Worm (Caenorhabditis elegans) whole organism, L1 larva: ENCODE data around the gene nhr-184.

Experiments used
- C04F5.9 ChIP-seq: sonication (generic microtip); optimal IDR thresholded peaks from 2 replicates; lab custom pipeline; 2016; ENCODE audit warnings: missing genetic modification characterization, missing compliant biosample characterization
- C34B4.2 ChIP-seq: sonication (generic microtip); optimal IDR thresholded peaks from 2 replicates; lab custom pipeline; 2017; ENCODE audit warnings: mild to moderate bottlenecking, missing genetic modification characterization, missing compliant biosample characterization
- aha-1 ChIP-seq: fragments of 150-350 bp; optimal IDR thresholded peaks from 2 replicates; lab custom pipeline; 2014; ENCODE audit warnings: missing biosample characterization, missing genetic modification characterization
- alr-1 ChIP-seq: fragments of 200-800 bp; sonication (Bioruptor generic); optimal IDR thresholded peaks from 2 replicates; lab custom pipeline; 2018; ENCODE audit warnings: borderline replicate concordance, mild to moderate bottlenecking, missing genetic modification characterization, missing compliant biosample characterization
- blmp-1 ChIP-seq: fragments of 150-350 bp; optimal IDR thresholded peaks from 2 replicates; lab custom pipeline; 2014; ENCODE audit warnings: missing biosample characterization, missing genetic modification characterization
- ceh-63 ChIP-seq: fragments of 200-800 bp; sonication (Bioruptor generic); optimal IDR thresholded peaks from 2 replicates; lab custom pipeline; 2018; ENCODE audit warnings: mild to moderate bottlenecking, missing genetic modification characterization, missing compliant biosample characterization
- ceh-88 ChIP-seq: fragments of 200-800 bp; sonication (Bioruptor generic); IDR thresholded peaks from 2 replicates; pipeline ENCODE4 v1.3.6; 2022; ENCODE audit warnings: missing genetic modification characterization, missing compliant biosample characterization
- ceh-90 ChIP-seq: sonication (generic microtip); optimal IDR thresholded peaks from 2 replicates; lab custom pipeline; 2016; ENCODE audit warnings: missing genetic modification characterization, missing compliant biosample characterization
- dpl-1 ChIP-seq, 3 experiments: fragments of 150-350 bp in 2 of 3; sonication (generic microtip) in 1 of 3; optimal IDR thresholded peaks; 2 replicates each; lab custom pipeline; 2014 to 2017; ENCODE audit warnings: missing biosample characterization in 3 of 3, missing genetic modification characterization in 3 of 3, missing genetic modification reagents in 3 of 3
- dsc-1 ChIP-seq: sonication (generic microtip); optimal IDR thresholded peaks from 2 replicates; lab custom pipeline; 2016; ENCODE audit warnings: mild to moderate bottlenecking, missing genetic modification characterization, missing compliant biosample characterization
- efl-1 ChIP-seq, 4 experiments: fragments of 150-350 bp; optimal IDR thresholded peaks in 3 of 4; peaks in 1 of 4; 1 replicate in 1 of 4; 2 replicates in 3 of 4; lab custom pipeline; 2014; ENCODE audit warnings: missing biosample characterization in 2 of 4, missing genetic modification characterization in 2 of 4, missing genetic modification reagents in 2 of 4
- egl-27 ChIP-seq, 2 experiments: fragments of 150-350 bp in 1 of 2; sonication (generic microtip); optimal IDR thresholded peaks; 3 replicates each; lab custom pipeline; 2017 to 2018; ENCODE audit warnings: missing biosample characterization in 2 of 2, missing genetic modification characterization in 2 of 2, missing genetic modification reagents in 2 of 2
- elt-3 ChIP-seq, 6 experiments: fragments of 150-350 bp in 1 of 6; sonication (generic microtip); optimal IDR thresholded peaks; 2 replicates each; lab custom pipeline; 2017 to 2018; ENCODE audit warnings: missing biosample characterization in 6 of 6, missing genetic modification characterization in 6 of 6, inconsistent platforms in 1 of 6
- ets-5 ChIP-seq: fragments of 200-800 bp; sonication (Bioruptor generic); IDR thresholded peaks from 2 replicates; pipeline ENCODE4 v1.3.6; 2022; ENCODE audit warnings: missing genetic modification characterization, missing compliant biosample characterization
- fkh-10 ChIP-seq: sonication (generic microtip); optimal IDR thresholded peaks from 2 replicates; lab custom pipeline; 2017; ENCODE audit warnings: missing biosample characterization, missing genetic modification reagents, missing genetic modification characterization
- fkh-4 ChIP-seq: sonication (generic microtip); optimal IDR thresholded peaks from 2 replicates; lab custom pipeline; 2016; ENCODE audit warnings: missing compliant biosample characterization, missing genetic modification characterization, borderline replicate concordance
- fkh-8 ChIP-seq: sonication (generic microtip); optimal IDR thresholded peaks from 2 replicates; lab custom pipeline; 2016; ENCODE audit warnings: mild to moderate bottlenecking, missing genetic modification characterization, missing compliant biosample characterization
- lin-35 ChIP-seq, 2 experiments: fragments of 150-350 bp; optimal IDR thresholded peaks; 2 replicates each; lab custom pipeline; 2014; ENCODE audit warnings: missing biosample characterization in 2 of 2, missing genetic modification characterization in 2 of 2, missing genetic modification reagents in 2 of 2
- lir-3 ChIP-seq: sonication (generic microtip); optimal IDR thresholded peaks from 2 replicates; lab custom pipeline; 2016; ENCODE audit warnings: mild to moderate bottlenecking, missing genetic modification characterization, moderate library complexity, missing compliant biosample characterization; ENCODE audit not compliant: poor library complexity
- lsy-2 ChIP-seq, 2 experiments: fragments of 150-350 bp; optimal IDR thresholded peaks; 2 replicates each; lab custom pipeline; 2014; ENCODE audit warnings: missing biosample characterization in 2 of 2, missing genetic modification characterization in 2 of 2
- mep-1 ChIP-seq: fragments of 150-350 bp; optimal IDR thresholded peaks from 2 replicates; lab custom pipeline; 2014; ENCODE audit warnings: missing biosample characterization, missing genetic modification characterization
- nhr-12 ChIP-seq: sonication (generic microtip); optimal IDR thresholded peaks from 2 replicates; lab custom pipeline; 2017; ENCODE audit warnings: missing biosample characterization, missing genetic modification characterization
- nhr-19 ChIP-seq: fragments of 200-800 bp; sonication (Bioruptor generic); conservative IDR thresholded peaks from 2 replicates; pipeline ENCODE4 v1.3.6; 2022; ENCODE audit warnings: missing genetic modification characterization, missing compliant biosample characterization
- nhr-20 ChIP-seq: sonication (generic microtip); optimal IDR thresholded peaks from 2 replicates; lab custom pipeline; 2016; ENCODE audit warnings: mild to moderate bottlenecking, missing genetic modification characterization, missing compliant biosample characterization
- nhr-237 ChIP-seq: fragments of 150-350 bp; optimal IDR thresholded peaks from 2 replicates; lab custom pipeline; 2014; ENCODE audit warnings: missing biosample characterization, missing genetic modification characterization
- nhr-28 ChIP-seq: fragments of 150-350 bp; optimal IDR thresholded peaks from 2 replicates; lab custom pipeline; 2014; ENCODE audit warnings: missing biosample characterization, missing genetic modification characterization
- nhr-71 ChIP-seq: sonication (generic microtip); optimal IDR thresholded peaks from 2 replicates; lab custom pipeline; 2016; ENCODE audit warnings: mild to moderate bottlenecking, missing genetic modification characterization, moderate library complexity, missing compliant biosample characterization
- nhr-77 ChIP-seq: fragments of 150-350 bp; optimal IDR thresholded peaks from 2 replicates; lab custom pipeline; 2014; ENCODE audit warnings: missing biosample characterization, missing genetic modification characterization
- nhr-85 ChIP-seq: sonication (generic microtip); peaks from one replicate; lab custom pipeline; 2016; ENCODE audit warnings: missing genetic modification characterization, inconsistent platforms, missing compliant biosample characterization
- pag-3 ChIP-seq: sonication (generic microtip); optimal IDR thresholded peaks from 2 replicates; lab custom pipeline; 2017; ENCODE audit warnings: missing genetic modification characterization, mild to moderate bottlenecking, missing compliant biosample characterization, antibody characterized with exemption, borderline replicate concordance; ENCODE audit not compliant: insufficient read depth
- pax-3 ChIP-seq: fragments of 200-800 bp; sonication (Bioruptor generic); optimal IDR thresholded peaks from 2 replicates; lab custom pipeline; 2018; ENCODE audit warnings: mild to moderate bottlenecking, missing genetic modification characterization, moderate library complexity, missing compliant biosample characterization
- rnt-1 ChIP-seq: sonication (generic microtip); optimal IDR thresholded peaks from 2 replicates; lab custom pipeline; 2016; ENCODE audit warnings: mild to moderate bottlenecking, missing genetic modification characterization, moderate library complexity, missing compliant biosample characterization
- skn-1 ChIP-seq: fragments of 150-350 bp; optimal IDR thresholded peaks from 2 replicates; lab custom pipeline; 2014; ENCODE audit warnings: missing biosample characterization, missing genetic modification characterization
- snu-23 ChIP-seq: sonication (generic microtip); optimal IDR thresholded peaks from 2 replicates; lab custom pipeline; 2016; ENCODE audit warnings: missing genetic modification characterization, missing compliant biosample characterization
- sptf-1 ChIP-seq: fragments of 150-350 bp; optimal IDR thresholded peaks from 2 replicates; lab custom pipeline; 2014; ENCODE audit warnings: missing biosample characterization, missing genetic modification characterization
- tbx-2 ChIP-seq: sonication (generic microtip); optimal IDR thresholded peaks from 2 replicates; lab custom pipeline; 2016; ENCODE audit warnings: missing genetic modification characterization, missing compliant biosample characterization
- tlp-1 ChIP-seq: fragments of 150-350 bp; optimal IDR thresholded peaks from 2 replicates; lab custom pipeline; 2014; ENCODE audit warnings: missing biosample characterization, missing genetic modification characterization
- unc-86 ChIP-seq: sonication (generic microtip); optimal IDR thresholded peaks from 2 replicates; lab custom pipeline; 2016; ENCODE audit warnings: missing genetic modification characterization, missing compliant biosample characterization
- zip-4 ChIP-seq: fragments of 200-800 bp; sonication (Bioruptor generic); optimal IDR thresholded peaks from 2 replicates; lab custom pipeline; 2018; ENCODE audit warnings: mild to moderate bottlenecking, missing genetic modification characterization, moderate library complexity, missing compliant biosample characterization

Gene nhr-184

ce11 chrV:2214428-2215038 is at the start of gene nhr-184:
nhr-184 (minus strand) TSS chrV:2214478.
- TF ChIP-seq nhr-71 (tag; lab: Kevin White, UChicago) (peak; percentile 11), fkh-10 (GFP tag; lab: Kevin White, UChicago) (no peak), C04F5.9 (tag; lab: Kevin White, UChicago) (no peak), lsy-2 (tag; optimal IDR thresholded peaks at IDR 0.05; lab: Kevin White, UChicago) (peak in 1 of 2 experiments; percentile 14), ceh-63 (GFP tag; lab: Kevin White, UChicago) (no peak), skn-1 (tag; lab: Kevin White, UChicago) (peak; percentile 34), nhr-20 (peak; percentile 36), nhr-12 (tag; lab: Kevin White, UChicago) (no peak), nhr-28 (tag; lab: Kevin White, UChicago) (no peak), nhr-77 (tag; lab: Kevin White, UChicago) (no peak), efl-1 (optimal IDR thresholded peaks at IDR 0.05; lab: Kevin White, UChicago) (no peak), efl-1 (GFP tag; optimal IDR thresholded peaks at IDR 0.05 in 1 of 2; lab: Kevin White, UChicago) (peak in 1 of 2 experiments; percentile 54), elt-3 (tag; optimal IDR thresholded peaks at IDR 0.05; lab: Kevin White, UChicago) (no peak), sptf-1 (tag; lab: Kevin White, UChicago) (no peak), nhr-19 (no peak), fkh-4 (no peak), pag-3 (no peak), unc-86 (tag; lab: Kevin White, UChicago) (peak; percentile 10), egl-27 (tag; optimal IDR thresholded peaks at IDR 0.05; lab: Kevin White, UChicago) (no peak), tlp-1 (tag; lab: Kevin White, UChicago) (no peak), alr-1 (tag; lab: Kevin White, UChicago) (no peak), lin-35 (GFP tag; optimal IDR thresholded peaks at IDR 0.05; lab: Kevin White, UChicago) (peak in 1 of 2 experiments; percentile 16), blmp-1 (tag; lab: Kevin White, UChicago) (peak; percentile 2), aha-1 (tag; lab: Kevin White, UChicago) (no peak), pax-3 (tag; lab: Kevin White, UChicago) (no peak), snu-23 (peak; percentile 2), mep-1 (tag; lab: Kevin White, UChicago) (peak; percentile 0), dsc-1 (tag; lab: Kevin White, UChicago) (no peak)

ce11 chrV:2260660-2261059 is 46.4 kb upstream of the nhr-184 start, which contains the start of gene F41B5.12:
F41B5.12 (plus strand) TSS chrV:2260960.
- no peak for TF ChIP-seq fkh-8
- no peak for TF ChIP-seq lir-3 (tag; lab: Kevin White, UChicago)
- no peak for TF ChIP-seq rnt-1
- TF ChIP-seq efl-1 (optimal IDR thresholded peaks at IDR 0.05; lab: Kevin White, UChicago), result no peak
- TF ChIP-seq efl-1 (GFP tag; optimal IDR thresholded peaks at IDR 0.05 in 1 of 2; lab: Kevin White, UChicago), result no peak
- no peak for TF ChIP-seq aha-1 (tag; lab: Kevin White, UChicago)
- TF ChIP-seq zip-4 (GFP tag; lab: Kevin White, UChicago), result no peak
- no peak for TF ChIP-seq ceh-88 (GFP tag; lab: Robert Waterston, UW)
- no peak for TF ChIP-seq ceh-63 (GFP tag; lab: Kevin White, UChicago)
- TF ChIP-seq C34B4.2 (tag; lab: Kevin White, UChicago), result no peak
- TF ChIP-seq dsc-1 (tag; lab: Kevin White, UChicago), result no peak
- no peak for TF ChIP-seq nhr-237
- no peak for TF ChIP-seq lsy-2 (tag; optimal IDR thresholded peaks at IDR 0.05; lab: Kevin White, UChicago)

ce11 chrV:2259750-2260149 is 45.5 kb upstream of the nhr-184 start, which contains the start of gene nhr-182:
nhr-182 (minus strand) TSS chrV:2259927.
- TF ChIP-seq blmp-1 (tag; lab: Kevin White, UChicago) (peak; percentile 61), efl-1 (optimal IDR thresholded peaks at IDR 0.05; lab: Kevin White, UChicago) (peak; percentile 36 to 51), efl-1 (GFP tag; optimal IDR thresholded peaks at IDR 0.05 in 1 of 2; lab: Kevin White, UChicago) (no peak), ceh-90 (tag; lab: Kevin White, UChicago) (no peak), nhr-20 (peak; percentile 92), nhr-85 (tag; lab: Kevin White, UChicago) (peak; percentile 80), nhr-77 (tag; lab: Kevin White, UChicago) (no peak), lin-35 (GFP tag; optimal IDR thresholded peaks at IDR 0.05; lab: Kevin White, UChicago) (peak in 1 of 2 experiments; percentile 56), lsy-2 (tag; optimal IDR thresholded peaks at IDR 0.05; lab: Kevin White, UChicago) (peak; percentile 2 to 43), elt-3 (tag; optimal IDR thresholded peaks at IDR 0.05; lab: Kevin White, UChicago) (peak in 1 of 6 experiments; percentile 6), rnt-1 (peak; percentile 1), tlp-1 (tag; lab: Kevin White, UChicago) (no peak), dpl-1 (GFP tag; optimal IDR thresholded peaks at IDR 0.05; lab: Kevin White, UChicago) (peak in 1 of 3 experiments; percentile 20), skn-1 (tag; lab: Kevin White, UChicago) (peak; percentile 97), snu-23 (peak; percentile 57), mep-1 (tag; lab: Kevin White, UChicago) (peak; percentile 34), tbx-2 (tag; lab: Kevin White, UChicago) (peak; percentile 24), nhr-71 (tag; lab: Kevin White, UChicago) (peak; percentile 57), ets-5 (GFP tag; lab: Robert Waterston, UW) (no peak)
